Worm (Caenorhabditis elegans) whole organism, L4 larva: ENCODE measurements around the gene vang-1.

Experiments used
- lin-29 ChIP-seq: fragments of 200-800 bp; sonication (Bioruptor generic); IDR thresholded peaks from 2 replicates; pipeline ENCODE4 v1.3.6; 2022; ENCODE audit warnings: missing genetic modification reagents, missing genetic modification characterization, missing compliant biosample characterization
- nhr-11 ChIP-seq: fragments of 150-350 bp; optimal IDR thresholded peaks from 2 replicates; lab custom pipeline; 2014; ENCODE audit warnings: missing biosample characterization, missing genetic modification characterization

DNA sequence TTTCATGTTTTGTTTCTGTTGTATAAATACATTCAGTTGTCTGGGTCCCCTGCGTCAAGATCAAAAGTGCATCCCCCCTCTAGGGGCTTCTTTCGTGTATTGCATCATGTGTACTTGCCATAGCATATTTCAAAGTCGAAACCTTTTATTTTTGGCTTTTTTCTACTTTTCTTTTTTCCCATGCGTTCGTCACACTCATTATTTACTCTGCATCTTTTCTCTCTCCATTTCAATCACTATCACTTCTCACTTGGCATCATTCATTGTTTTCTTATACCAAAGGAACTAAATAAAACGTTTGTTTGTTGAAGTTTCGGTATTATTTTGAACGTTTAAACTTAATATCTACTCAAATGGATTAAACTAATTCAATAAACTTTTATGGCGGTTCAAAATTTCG lies 53.9 kb downstream of the vang-1 start:
- no peak for TF ChIP-seq lin-29 (GFP tag; lab: Robert Waterston, UW)
- TF ChIP-seq nhr-11 (tag; lab: Kevin White, UChicago), result no peak
